ENCODE assay signal across 1 fruit fly cellular context in genomic region chr3L:14786230-14786850, dm6.
TF ChIP-seq lines count a peak whose summit lies in the region.

Gene bmm, minus strand, starts transcription at chr3L:14786412.
Gene Tdrd3, plus strand, starts transcription at chr3L:14786791.

TF ChIP-seq in whole organism, embryonic, 481 proteins besides CTCF, POLR2A, EP300 and RAD21 (continued from another document and continues in another):
- TF ChIP-seq tll (GFP tag; optimal IDR thresholded peaks at IDR 0.05; lab: Kevin White, UChicago) (peak in 1 of 2 experiments; percentile 53), mld (GFP tag; IDR thresholded peaks at IDR 0.05; lab: Robert Waterston, UW; ENCODE audit: partially characterized antibody) (peak; percentile 71; the same call in 1 of the 3 replicates), shn (GFP tag; optimal IDR thresholded peaks at IDR 0.05; lab: Kevin White, UChicago) (peak; percentile 41), MTF-1 (GFP tag; optimal IDR thresholded peaks at IDR 0.05; lab: Kevin White, UChicago; ENCODE audit: borderline replicate concordance) (peak; percentile 41), Bteb2 (GFP tag; optimal IDR thresholded peaks at IDR 0.05; lab: Kevin White, UChicago) (peak; percentile 53), cad (GFP tag; optimal IDR thresholded peaks at IDR 0.05; lab: Kevin White, UChicago) (no peak), danr (GFP tag; IDR thresholded peaks at IDR 0.05; lab: Robert Waterston, UW) (no peak), sna (GFP tag; IDR thresholded peaks at IDR 0.05; lab: Robert Waterston, UW; ENCODE audit: partially characterized antibody) (peak; percentile 87), kah (GFP tag; optimal IDR thresholded peaks at IDR 0.05; lab: Kevin White, UChicago) (peak; percentile 48), CG17186 (GFP tag; optimal IDR thresholded peaks at IDR 0.05; lab: Kevin White, UChicago) (no peak), salm (tag; optimal IDR thresholded peaks at IDR 0.05; lab: Kevin White, UChicago) (peak; percentile 67), YL-1 (GFP tag; optimal IDR thresholded peaks at IDR 0.05; lab: Kevin White, UChicago) (peak; percentile 52), CG4730 (GFP tag; IDR thresholded peaks at IDR 0.05; lab: Robert Waterston, UW) (peak; percentile 50; the same call in 1 of the 2 replicates), eyg (GFP tag; optimal IDR thresholded peaks at IDR 0.05; lab: Kevin White, UChicago) (no peak), CG3847 (GFP tag; IDR thresholded peaks at IDR 0.05; lab: Robert Waterston, UW) (peak; percentile 80), ind (GFP tag; optimal IDR thresholded peaks at IDR 0.05; lab: Kevin White, UChicago) (peak; percentile 87), chif (GFP tag; optimal IDR thresholded peaks at IDR 0.05; lab: Kevin White, UChicago) (peak in 1 of 2 experiments; percentile 36), Lpt (GFP tag; optimal IDR thresholded peaks at IDR 0.05; lab: Kevin White, UChicago) (no peak), CG12071 (GFP tag; optimal IDR thresholded peaks at IDR 0.05; lab: Kevin White, UChicago) (no peak), peb (GFP tag; IDR thresholded peaks at IDR 0.05; lab: Robert Waterston, UW) (no peak), CG8359 (GFP tag; optimal IDR thresholded peaks at IDR 0.05; lab: Kevin White, UChicago; ENCODE audit: borderline replicate concordance) (no peak), dati (GFP tag; IDR thresholded peaks at IDR 0.05; lab: Robert Waterston, UW) (0 out of 2 replicates have a peak, but pooled peaks have one; percentile 23), CG30403 (GFP tag; optimal IDR thresholded peaks at IDR 0.05; lab: Kevin White, UChicago) (peak; percentile 89), Hey (tag; optimal IDR thresholded peaks at IDR 0.05; lab: Kevin White, UChicago) (no peak), CG1602 (GFP tag; optimal IDR thresholded peaks at IDR 0.05; lab: Kevin White, UChicago) (peak; percentile 87), sens-2 (GFP tag; IDR thresholded peaks at IDR 0.05; lab: Robert Waterston, UW) (0 out of 2 replicates have a peak, but pooled peaks have one; percentile 3), nerfin-2 (GFP tag; IDR thresholded peaks at IDR 0.05; lab: Robert Waterston, UW; ENCODE audit: partially characterized antibody) (peak; percentile 75; the same call in 1 of the 2 replicates), CG6683 (GFP tag; optimal IDR thresholded peaks at IDR 0.05; lab: Kevin White, UChicago) (peak; percentile 52), CG16779 (GFP tag; IDR thresholded peaks at IDR 0.05; lab: Robert Waterston, UW) (peak; percentile 15; the same call in 1 of the 2 replicates), CG43689 (GFP tag; IDR thresholded peaks at IDR 0.05; lab: Robert Waterston, UW) (no peak), fd96Cb (tag; optimal IDR thresholded peaks at IDR 0.05; lab: Kevin White, UChicago) (peak; percentile 71), CG9817 (tag; optimal IDR thresholded peaks at IDR 0.05; lab: Kevin White, UChicago) (peak; percentile 86), her (GFP tag; optimal IDR thresholded peaks at IDR 0.05; lab: Kevin White, UChicago) (no peak), klu (GFP tag; IDR thresholded peaks at IDR 0.05; lab: Robert Waterston, UW) (peak; percentile 34; the same call in 1 of the 2 replicates), Ada2b (GFP tag; IDR thresholded peaks at IDR 0.05; lab: Robert Waterston, UW) (peak; percentile 63), CG7963 (GFP tag; IDR thresholded peaks at IDR 0.05; lab: Robert Waterston, UW; ENCODE audit: partially characterized antibody) (peak; percentile 82), CG11723 (GFP tag; optimal IDR thresholded peaks at IDR 0.05; lab: Kevin White, UChicago) (peak; percentile 52), H15 (GFP tag; IDR thresholded peaks at IDR 0.05; lab: Robert Waterston, UW) (peak; percentile 79; the same call in 2 of the 3 replicates), CG6765 (GFP tag; optimal IDR thresholded peaks at IDR 0.05; lab: Kevin White, UChicago) (peak; percentile 81), ap (GFP tag; IDR thresholded peaks at IDR 0.05; lab: Robert Waterston, UW) (peak; percentile 29; the same call in 1 of the 2 replicates), org-1 (GFP tag; optimal IDR thresholded peaks at IDR 0.05; lab: Kevin White, UChicago) (peak; percentile 31), MESR4 (GFP tag; optimal IDR thresholded peaks at IDR 0.05; lab: Kevin White, UChicago) (peak; percentile 33), CG15514 (GFP tag; optimal IDR thresholded peaks at IDR 0.05; lab: Kevin White, UChicago) (peak; percentile 61), trem (tag; optimal IDR thresholded peaks at IDR 0.05; lab: Kevin White, UChicago) (peak; percentile 93), CG31224 (GFP tag; IDR thresholded peaks at IDR 0.05; lab: Robert Waterston, UW) (peak; percentile 69), gro (GFP tag; optimal IDR thresholded peaks at IDR 0.05; lab: Kevin White, UChicago) (no peak), CG15601 (tag; optimal IDR thresholded peaks at IDR 0.05; lab: Kevin White, UChicago) (peak; percentile 86), bigmax (GFP tag; optimal IDR thresholded peaks at IDR 0.05; lab: Kevin White, UChicago) (no peak), crol (GFP tag; IDR thresholded peaks at IDR 0.05; lab: Robert Waterston, UW) (no peak; the same call in 1 of the 2 replicates), CG14860 (GFP tag; IDR thresholded peaks at IDR 0.05; lab: Robert Waterston, UW; ENCODE audit: partially characterized antibody) (peak; percentile 78), scrt (GFP tag; optimal IDR thresholded peaks at IDR 0.05; lab: Kevin White, UChicago) (peak; percentile 27), NC2β (GFP tag; optimal IDR thresholded peaks at IDR 0.05; lab: Kevin White, UChicago) (no peak), CG10267 (tag; optimal IDR thresholded peaks at IDR 0.05; lab: Kevin White, UChicago) (peak; percentile 88), stc (GFP tag; IDR thresholded peaks at IDR 0.05; lab: Robert Waterston, UW) (peak; percentile 25; the same call in 1 of the 2 replicates), dimm (GFP tag; IDR thresholded peaks at IDR 0.05; lab: Robert Waterston, UW) (0 out of 2 replicates have a peak, but pooled peaks have one; percentile 7), psq (GFP tag; optimal IDR thresholded peaks at IDR 0.05; lab: Kevin White, UChicago) (peak; percentile 33), NFAT (GFP tag; IDR thresholded peaks at IDR 0.05; lab: Robert Waterston, UW) (peak; percentile 89), CG14710 (tag; optimal IDR thresholded peaks at IDR 0.05; lab: Kevin White, UChicago) (peak; percentile 95), CG6654 (GFP tag; optimal IDR thresholded peaks at IDR 0.05; lab: Kevin White, UChicago) (no peak), unpg (GFP tag; optimal IDR thresholded peaks at IDR 0.05; lab: Kevin White, UChicago) (peak; percentile 80), dm (GFP tag; optimal IDR thresholded peaks at IDR 0.05; lab: Kevin White, UChicago) (no peak), CG15073 (GFP tag; optimal IDR thresholded peaks at IDR 0.05; lab: Kevin White, UChicago) (no peak), Atf6 (GFP tag; IDR thresholded peaks at IDR 0.05; lab: Robert Waterston, UW) (peak; percentile 41; the same call in 1 of the 2 replicates), run (tag; optimal IDR thresholded peaks at IDR 0.05; lab: Kevin White, UChicago) (peak; percentile 10), CG12391 (tag; optimal IDR thresholded peaks at IDR 0.05; lab: Kevin White, UChicago) (peak; percentile 95), fd64A (GFP tag; optimal IDR thresholded peaks at IDR 0.05; lab: Kevin White, UChicago) (no peak), CG6813 (GFP tag; optimal IDR thresholded peaks at IDR 0.05; lab: Kevin White, UChicago) (peak; percentile 30), Ravus (GFP tag; IDR thresholded peaks at IDR 0.05; lab: Robert Waterston, UW) (no peak), yki (optimal IDR thresholded peaks at IDR 0.05; lab: Kevin White, UChicago) (no peak), PHDP (tag; optimal IDR thresholded peaks at IDR 0.05; lab: Kevin White, UChicago) (peak; percentile 84), zen (tag; optimal IDR thresholded peaks at IDR 0.05; lab: Kevin White, UChicago) (peak; percentile 90), Chrac-16 (GFP tag; optimal IDR thresholded peaks at IDR 0.05; lab: Kevin White, UChicago) (peak; percentile 79), CG1529 (GFP tag; optimal IDR thresholded peaks at IDR 0.05; lab: Kevin White, UChicago) (no peak), HHEX (GFP tag; optimal IDR thresholded peaks at IDR 0.05; lab: Kevin White, UChicago) (peak; percentile 61), CG3838 (GFP tag; optimal IDR thresholded peaks at IDR 0.05; lab: Kevin White, UChicago) (peak; percentile 48), CG14014 (GFP tag; IDR thresholded peaks at IDR 0.05; lab: Robert Waterston, UW) (peak; percentile 77), Awh (GFP tag; IDR thresholded peaks at IDR 0.05; lab: Robert Waterston, UW) (peak; percentile 31; the same call in 1 of the 2 replicates), CG1024 (GFP tag; IDR thresholded peaks at IDR 0.05; lab: Robert Waterston, UW) (peak; percentile 39; the same call in 1 of the 2 replicates), CG3726 (GFP tag; IDR thresholded peaks at IDR 0.05; lab: Robert Waterston, UW) (peak; percentile 31; the same call in 1 of the 3 replicates), CG42726 (GFP tag; IDR thresholded peaks at IDR 0.05; lab: Robert Waterston, UW; ENCODE audit: partially characterized antibody) (peak; percentile 86), Hand (GFP tag; optimal IDR thresholded peaks at IDR 0.05; lab: Kevin White, UChicago) (peak; percentile 13), CG10321 (GFP tag; IDR thresholded peaks at IDR 0.05; lab: Robert Waterston, UW) (no peak), tin (GFP tag; optimal IDR thresholded peaks at IDR 0.05; lab: Kevin White, UChicago) (peak; percentile 80), CG2116 (GFP tag; optimal IDR thresholded peaks at IDR 0.05; lab: Kevin White, UChicago) (peak; percentile 81), eve (GFP tag; optimal IDR thresholded peaks at IDR 0.05; lab: Kevin White, UChicago) (no peak), fd3F (GFP tag; optimal IDR thresholded peaks at IDR 0.05; lab: Kevin White, UChicago) (peak; percentile 82), GATAe (GFP tag; conservative IDR thresholded peaks at IDR 0.05; lab: Robert Waterston, UW) (no peak), CG15269 (tag; optimal IDR thresholded peaks at IDR 0.05; lab: Kevin White, UChicago) (peak; percentile 85), Rfx (GFP tag; IDR thresholded peaks at IDR 0.05; lab: Robert Waterston, UW) (peak; percentile 93), sens (GFP tag; lab: Kevin White, UChicago) (peak; percentile 83), CG9797 (GFP tag; optimal IDR thresholded peaks at IDR 0.05; lab: Kevin White, UChicago) (peak; percentile 75), CG4617 (GFP tag; optimal IDR thresholded peaks at IDR 0.05; lab: Kevin White, UChicago; ENCODE audit: borderline replicate concordance) (peak; percentile 71), lbe (GFP tag; optimal IDR thresholded peaks at IDR 0.05; lab: Kevin White, UChicago) (peak; percentile 44), Hr51 (GFP tag; optimal IDR thresholded peaks at IDR 0.05; lab: Kevin White, UChicago) (peak; percentile 17 to 84), CG10654 (GFP tag; optimal IDR thresholded peaks at IDR 0.05; lab: Kevin White, UChicago) (peak; percentile 82), Hsf (GFP tag; optimal IDR thresholded peaks at IDR 0.05; lab: Kevin White, UChicago) (peak; percentile 66), Asciz (GFP tag; optimal IDR thresholded peaks at IDR 0.05; lab: Kevin White, UChicago) (peak; percentile 63), tx (GFP tag; optimal IDR thresholded peaks at IDR 0.05; lab: Kevin White, UChicago) (peak; percentile 32), abd-A (tag; optimal IDR thresholded peaks at IDR 0.05; lab: Kevin White, UChicago) (peak; percentile 86), CG15011 (GFP tag; optimal IDR thresholded peaks at IDR 0.05; lab: Kevin White, UChicago) (peak; percentile 44), CG10431 (GFP tag; optimal IDR thresholded peaks at IDR 0.05; lab: Kevin White, UChicago) (peak; percentile 74), Scr (GFP tag; IDR thresholded peaks at IDR 0.05; lab: Robert Waterston, UW; ENCODE audit: partially characterized antibody) (peak; percentile 95), CG34224 (GFP tag; IDR thresholded peaks at IDR 0.05; lab: Robert Waterston, UW; ENCODE audit: partially characterized antibody) (peak; percentile 81), Eip74EF (GFP tag; optimal IDR thresholded peaks at IDR 0.05; lab: Kevin White, UChicago) (peak in 1 of 2 experiments; percentile 61), Max (GFP tag; optimal IDR thresholded peaks at IDR 0.05; lab: Kevin White, UChicago) (peak; percentile 39), fd102C (GFP tag; optimal IDR thresholded peaks at IDR 0.05; lab: Kevin White, UChicago) (peak; percentile 41), Oaz (GFP tag; IDR thresholded peaks at IDR 0.05; lab: Robert Waterston, UW) (peak; percentile 64), CG11696 (GFP tag; IDR thresholded peaks at IDR 0.05; lab: Robert Waterston, UW) (no peak), esg (GFP tag; conservative IDR thresholded peaks at IDR 0.05; lab: Robert Waterston, UW) (peak; percentile 81), CG6175 (GFP tag; IDR thresholded peaks at IDR 0.05; lab: Robert Waterston, UW) (peak; percentile 70; the same call in 1 of the 3 replicates), fu2 (GFP tag; optimal IDR thresholded peaks at IDR 0.05; lab: Kevin White, UChicago) (peak; percentile 58), B-H2 (GFP tag; optimal IDR thresholded peaks at IDR 0.05; lab: Kevin White, UChicago) (peak; percentile 80), tio (GFP tag; optimal IDR thresholded peaks at IDR 0.05; lab: Kevin White, UChicago) (peak; percentile 71), luna (GFP tag; optimal IDR thresholded peaks at IDR 0.05; lab: Kevin White, UChicago) (peak; percentile 54), CrebB (tag; optimal IDR thresholded peaks at IDR 0.05; lab: Kevin White, UChicago) (peak; percentile 51), CG2199 (GFP tag; IDR thresholded peaks at IDR 0.05; lab: Robert Waterston, UW) (peak; percentile 7; the same call in 1 of the 3 replicates), pfk (GFP tag; optimal IDR thresholded peaks at IDR 0.05; lab: Kevin White, UChicago) (no peak), insv (GFP tag; optimal IDR thresholded peaks at IDR 0.05; lab: Kevin White, UChicago) (peak in 1 of 2 experiments; percentile 63), CG1792 (GFP tag; optimal IDR thresholded peaks at IDR 0.05; lab: Kevin White, UChicago) (no peak), al (GFP tag; IDR thresholded peaks at IDR 0.05; lab: Robert Waterston, UW) (peak; percentile 60), emc (GFP tag; optimal IDR thresholded peaks at IDR 0.05; lab: Kevin White, UChicago) (no peak), CG11398 (GFP tag; optimal IDR thresholded peaks at IDR 0.05; lab: Kevin White, UChicago) (no peak), Oli (tag; optimal IDR thresholded peaks at IDR 0.05; lab: Kevin White, UChicago) (peak; percentile 69), CG9876 (GFP tag; optimal IDR thresholded peaks at IDR 0.05; lab: Kevin White, UChicago) (peak; percentile 36), sd (tag; optimal IDR thresholded peaks at IDR 0.05; lab: Kevin White, UChicago) (peak; percentile 56), usp (GFP tag; optimal IDR thresholded peaks at IDR 0.05; lab: Kevin White, UChicago) (no peak), CG2875 (GFP tag; optimal IDR thresholded peaks at IDR 0.05; lab: Kevin White, UChicago) (peak; percentile 24)
